Worm (Caenorhabditis elegans) whole organism, late embryonic: ENCODE measurements around the gene T05C12.1.

Experiments
- C38D4.7 ChIP-seq: fragments of 200-800 bp; sonication (Bioruptor generic); optimal IDR thresholded peaks from 2 replicates; lab custom pipeline; 2018; ENCODE audit warnings: mild to moderate bottlenecking, missing genetic modification characterization, moderate library complexity, missing compliant biosample characterization
- K02D7.2 ChIP-seq: sonication (generic microtip); optimal IDR thresholded peaks from 2 replicates; lab custom pipeline; 2017; ENCODE audit warnings: mild to moderate bottlenecking, missing genetic modification characterization, missing compliant biosample characterization
- K09A11.1 ChIP-seq: sonication (generic microtip); optimal IDR thresholded peaks from 2 replicates; lab custom pipeline; 2017; ENCODE audit warnings: antibody characterized with exemption, mild to moderate bottlenecking, missing genetic modification characterization, missing compliant biosample characterization; ENCODE audit not compliant: insufficient read depth
- T23F11.4 ChIP-seq: fragments of 200-800 bp; sonication (Bioruptor generic); optimal IDR thresholded peaks from 2 replicates; lab custom pipeline; 2018; ENCODE audit warnings: mild to moderate bottlenecking, missing genetic modification characterization, missing compliant biosample characterization
- ceh-18 ChIP-seq: sonication (generic microtip); optimal IDR thresholded peaks from 2 replicates; lab custom pipeline; 2016; ENCODE audit warnings: missing genetic modification characterization, missing compliant biosample characterization
- ceh-22 ChIP-seq: sonication (generic microtip); optimal IDR thresholded peaks from 2 replicates; lab custom pipeline; 2017; ENCODE audit warnings: missing biosample characterization, missing genetic modification characterization
- ceh-30 ChIP-seq: fragments of 150-350 bp; optimal IDR thresholded peaks from 2 replicates; lab custom pipeline; 2014; ENCODE audit warnings: missing biosample characterization, missing genetic modification characterization
- ceh-34 ChIP-seq: sonication (generic microtip); optimal IDR thresholded peaks from 2 replicates; lab custom pipeline; 2016; ENCODE audit warnings: mild to moderate bottlenecking, missing genetic modification characterization, missing compliant biosample characterization
- ceh-45 ChIP-seq: fragments of 200-800 bp; sonication (Bioruptor generic); IDR thresholded peaks from 2 replicates; pipeline ENCODE4 v1.3.6; 2022; ENCODE audit warnings: missing genetic modification reagents, missing genetic modification characterization, missing compliant biosample characterization
- ceh-48 ChIP-seq: sonication (generic microtip); optimal IDR thresholded peaks from 2 replicates; lab custom pipeline; 2016; ENCODE audit warnings: missing genetic modification characterization, inconsistent platforms, missing compliant biosample characterization
- che-1 ChIP-seq: sonication (generic microtip); optimal IDR thresholded peaks from 2 replicates; lab custom pipeline; 2016; ENCODE audit warnings: mild to moderate bottlenecking, missing genetic modification characterization, missing compliant biosample characterization
- dmd-4 ChIP-seq: sonication (generic microtip); optimal IDR thresholded peaks from 2 replicates; lab custom pipeline; 2016; ENCODE audit warnings: borderline replicate concordance, missing genetic modification characterization, missing compliant biosample characterization
- elt-2 ChIP-seq: sonication (generic microtip); optimal IDR thresholded peaks from 2 replicates; lab custom pipeline; 2016; ENCODE audit warnings: missing genetic modification reagents, missing genetic modification characterization, missing compliant biosample characterization
- elt-4 ChIP-seq: sonication (generic microtip); optimal IDR thresholded peaks from 2 replicates; lab custom pipeline; 2016; ENCODE audit warnings: missing genetic modification characterization, missing compliant biosample characterization
- ets-4 ChIP-seq: sonication (generic microtip); optimal IDR thresholded peaks from 2 replicates; lab custom pipeline; 2016; ENCODE audit warnings: missing genetic modification characterization, missing compliant biosample characterization
- fkh-10 ChIP-seq: fragments of 150-350 bp; optimal IDR thresholded peaks from 2 replicates; lab custom pipeline; 2014; ENCODE audit warnings: missing biosample characterization, missing genetic modification reagents, missing genetic modification characterization
- fkh-6 ChIP-seq: sonication (generic microtip); optimal IDR thresholded peaks from 2 replicates; lab custom pipeline; 2016; ENCODE audit warnings: missing genetic modification characterization, missing compliant biosample characterization
- hlh-13 ChIP-seq: fragments of 200-800 bp; sonication (Bioruptor generic); optimal IDR thresholded peaks from 2 replicates; lab custom pipeline; 2018; ENCODE audit warnings: mild to moderate bottlenecking, missing genetic modification characterization, missing compliant biosample characterization
- hlh-15 ChIP-seq: sonication (generic microtip); optimal IDR thresholded peaks from 2 replicates; lab custom pipeline; 2016; ENCODE audit warnings: missing genetic modification characterization, missing compliant biosample characterization
- hlh-30 ChIP-seq: sonication (generic microtip); optimal IDR thresholded peaks from 2 replicates; lab custom pipeline; 2017; ENCODE audit warnings: antibody characterized with exemption, missing genetic modification characterization, missing compliant biosample characterization; ENCODE audit not compliant: insufficient read depth
- hlh-6 ChIP-seq: sonication (generic microtip); optimal IDR thresholded peaks from 2 replicates; lab custom pipeline; 2016; ENCODE audit warnings: missing genotype, missing genetic modification characterization, missing compliant biosample characterization
- hlh-8 ChIP-seq: sonication (generic microtip); optimal IDR thresholded peaks from 2 replicates; lab custom pipeline; 2016; ENCODE audit warnings: missing genotype, missing genetic modification characterization, missing compliant biosample characterization
- lim-6 ChIP-seq: sonication (generic microtip); optimal IDR thresholded peaks from 2 replicates; lab custom pipeline; 2016; ENCODE audit warnings: missing genetic modification characterization, missing compliant biosample characterization
- madf-2 ChIP-seq: sonication (generic microtip); optimal IDR thresholded peaks from 2 replicates; lab custom pipeline; 2017; ENCODE audit warnings: missing genetic modification characterization, missing compliant biosample characterization
- mec-3 ChIP-seq: sonication (generic microtip); optimal IDR thresholded peaks from 2 replicates; lab custom pipeline; 2016; ENCODE audit warnings: borderline replicate concordance, missing genetic modification characterization, missing compliant biosample characterization
- nhr-232 ChIP-seq: sonication (generic microtip); optimal IDR thresholded peaks from 2 replicates; lab custom pipeline; 2016; ENCODE audit warnings: missing genetic modification characterization, missing compliant biosample characterization
- npax-4 ChIP-seq: sonication (generic microtip); optimal IDR thresholded peaks from 2 replicates; lab custom pipeline; 2016; ENCODE audit warnings: missing genetic modification characterization, missing compliant biosample characterization
- odd-2 ChIP-seq: sonication (generic microtip); optimal IDR thresholded peaks from 2 replicates; lab custom pipeline; 2017; ENCODE audit warnings: antibody characterized with exemption, mild to moderate bottlenecking, missing genetic modification characterization, missing compliant biosample characterization
- pag-3 ChIP-seq: sonication (generic microtip); optimal IDR thresholded peaks from 2 replicates; lab custom pipeline; 2016; ENCODE audit warnings: missing compliant biosample characterization, missing genetic modification characterization, borderline replicate concordance
- pat-9 ChIP-seq: fragments of 200-800 bp; sonication (Bioruptor generic); optimal IDR thresholded peaks from 2 replicates; lab custom pipeline; 2018; ENCODE audit warnings: mild to moderate bottlenecking, missing genetic modification characterization, moderate library complexity, missing compliant biosample characterization
- pax-1 ChIP-seq: fragments of 150-350 bp; optimal IDR thresholded peaks from 2 replicates; lab custom pipeline; 2014; ENCODE audit warnings: missing biosample characterization, missing genetic modification characterization
- pha-2 ChIP-seq: sonication (generic microtip); optimal IDR thresholded peaks from 2 replicates; lab custom pipeline; 2017; ENCODE audit warnings: mild to moderate bottlenecking, missing genetic modification characterization, missing compliant biosample characterization
- pha-4 ChIP-seq: fragments of 150-350 bp; optimal IDR thresholded peaks from 2 replicates; lab custom pipeline; 2018; ENCODE audit warnings: missing biosample characterization, missing genetic modification reagents, missing genetic modification characterization
- pqm-1 ChIP-seq: sonication (generic microtip); optimal IDR thresholded peaks from 2 replicates; lab custom pipeline; 2016; ENCODE audit warnings: missing genetic modification characterization, missing compliant biosample characterization
- unc-3 ChIP-seq, 2 experiments: fragments of 200-800 bp in 1 of 2; sonication (Bioruptor generic) in 1 of 2; sonication (generic microtip) in 1 of 2; conservative IDR thresholded peaks in 1 of 2; optimal IDR thresholded peaks in 1 of 2; 2 replicates each; pipeline versions ENCODE4 v1.3.6 to Lab custom; 2016 to 2022; ENCODE audit warnings: missing compliant biosample characterization in 2 of 2, missing genetic modification characterization in 2 of 2, missing genetic modification reagents in 1 of 2
- unc-42 ChIP-seq: sonication (generic microtip); optimal IDR thresholded peaks from 2 replicates; lab custom pipeline; 2016; ENCODE audit warnings: missing genotype, missing genetic modification characterization, missing compliant biosample characterization
- unc-55 ChIP-seq: sonication (generic microtip); optimal IDR thresholded peaks from 2 replicates; lab custom pipeline; 2017; ENCODE audit warnings: missing biosample characterization, missing genetic modification reagents, missing genetic modification characterization
- unc-86 ChIP-seq: sonication (generic microtip); optimal IDR thresholded peaks from 2 replicates; lab custom pipeline; 2016; ENCODE audit warnings: missing genetic modification characterization, missing compliant biosample characterization
- ztf-16 ChIP-seq: sonication (generic microtip); optimal IDR thresholded peaks from 2 replicates; lab custom pipeline; 2017; ENCODE audit warnings: missing genetic modification characterization, missing compliant biosample characterization

T05C12.1 gene

DNA sequence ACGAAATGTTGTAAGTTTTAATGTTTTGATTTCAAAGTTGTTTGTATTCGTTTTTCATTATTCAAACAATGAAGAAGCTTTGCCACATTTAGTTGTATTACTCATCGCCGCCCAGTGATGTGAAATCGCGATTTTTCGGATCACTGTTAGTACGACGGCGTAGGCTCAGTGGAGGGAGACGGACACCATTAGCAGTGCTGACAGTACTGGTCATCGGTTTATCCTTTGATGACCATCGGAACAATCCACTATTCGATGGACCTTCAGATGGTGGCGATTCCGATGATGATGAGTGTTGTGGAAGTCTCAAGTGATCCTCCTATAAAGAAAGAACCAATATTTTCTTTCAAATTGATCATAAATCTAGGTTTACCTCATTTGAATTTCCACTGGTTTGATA lies 14.0 kb downstream of the T05C12.1 start:
- TF ChIP-seq pqm-1 = no peak
- no peak for TF ChIP-seq hlh-6 (tag; lab: Kevin White, UChicago)
- TF ChIP-seq mec-3 (tag; lab: Kevin White, UChicago) = no peak
- no peak for TF ChIP-seq unc-86
- TF ChIP-seq fkh-6 (tag; lab: Kevin White, UChicago) = no peak
- TF ChIP-seq unc-42 (tag; lab: Kevin White, UChicago) = no peak
- TF ChIP-seq che-1 = no peak
- no peak for TF ChIP-seq madf-2
- no peak for TF ChIP-seq hlh-30 (tag; lab: Kevin White, UChicago)
- TF ChIP-seq unc-3 (GFP tag; conservative IDR thresholded peaks at IDR 0.05; lab: Robert Waterston, UW) = no peak
- TF ChIP-seq unc-3 (tag; optimal IDR thresholded peaks at IDR 0.05; lab: Kevin White, UChicago) = no peak
- TF ChIP-seq ets-4 = no peak
- TF ChIP-seq pha-4 = no peak
- TF ChIP-seq npax-4 (tag; lab: Kevin White, UChicago) = no peak

- no peak for TF ChIP-seq pat-9 (tag; lab: Kevin White, UChicago)
- TF ChIP-seq unc-55 = no peak
- TF ChIP-seq ceh-30 = no peak
- TF ChIP-seq elt-4 = no peak
- no peak for TF ChIP-seq hlh-8
- TF ChIP-seq unc-3 (GFP tag; conservative IDR thresholded peaks at IDR 0.05; lab: Robert Waterston, UW) = no peak
- TF ChIP-seq unc-3 (tag; optimal IDR thresholded peaks at IDR 0.05; lab: Kevin White, UChicago) = no peak
- TF ChIP-seq lim-6 (tag; lab: Kevin White, UChicago) = no peak
- no peak for TF ChIP-seq pha-2 (tag; lab: Kevin White, UChicago)
- no peak for TF ChIP-seq pag-3 (tag; lab: Kevin White, UChicago)
Measured at ce11 chrII:8190455-8190854, 17.0 kb downstream of the T05C12.1 start, which contains the start of gene T05C12.8. T05C12.8 (minus strand) TSS chrII:8190555.

DNA sequence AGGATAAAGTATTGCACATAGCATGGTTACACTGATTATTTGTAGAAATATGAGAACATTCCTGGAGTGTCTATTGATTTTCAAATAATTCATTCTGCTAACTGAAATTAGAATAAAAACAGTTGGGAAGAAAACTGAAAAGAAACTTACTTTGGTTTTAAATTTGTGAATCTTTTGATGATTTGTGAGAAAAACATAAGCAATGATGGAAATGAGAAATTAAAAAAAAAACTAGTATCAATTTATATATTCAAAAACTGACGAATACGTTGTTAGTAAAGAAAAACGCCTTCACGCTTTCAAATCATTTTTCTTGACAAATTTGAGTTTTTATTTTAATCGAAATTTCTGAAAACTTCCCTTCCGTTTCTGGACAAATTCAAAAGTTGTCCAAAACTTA lies 19.6 kb downstream of the T05C12.1 start, which contains the start of gene T05C12.9:
Gene T05C12.9, minus strand, starts transcription at position 101 of the 400 bp plus-strand sequence.
- TF ChIP-seq fkh-6 (tag; lab: Kevin White, UChicago) (no peak), npax-4 (tag; lab: Kevin White, UChicago) (no peak), ceh-18 (tag; lab: Kevin White, UChicago) (no peak)

- TF ChIP-seq ceh-48 (tag; lab: Kevin White, UChicago) (no peak), K09A11.1 (no peak)
Measured at ce11 chrII:8193922-8194321, 20.4 kb downstream of the T05C12.1 start.

DNA sequence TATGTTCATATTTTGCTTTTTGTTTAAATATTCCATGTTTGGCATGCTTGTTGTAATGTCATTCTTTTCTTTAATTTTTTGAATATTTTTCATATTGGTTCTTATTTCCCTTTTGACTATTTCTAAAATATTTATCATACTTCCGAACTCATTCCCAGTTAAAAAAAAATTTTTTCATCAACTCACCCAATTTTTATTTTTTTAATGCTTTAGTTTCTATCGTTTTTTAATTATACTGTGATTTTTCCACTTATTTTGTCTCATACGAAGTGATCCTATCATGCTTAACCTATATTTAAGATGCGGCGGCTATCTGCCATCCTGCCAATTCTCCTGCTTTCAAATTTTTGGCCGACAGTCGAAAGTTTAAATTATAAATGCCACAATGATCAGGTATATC lies 25.0 kb downstream of the T05C12.1 start, which contains the start of gene qua-1:
Gene qua-1, plus strand, starts transcription at position 301 of the 400 bp plus-strand sequence.
- TF ChIP-seq fkh-10 (no peak), che-1 (no peak), ztf-16 (tag; lab: Kevin White, UChicago) (no peak), T23F11.4 (no peak), hlh-8 (no peak), ceh-34 (tag; lab: Kevin White, UChicago) (no peak), dmd-4 (tag; lab: Kevin White, UChicago) (no peak), hlh-15 (no peak), nhr-232 (no peak)

DNA sequence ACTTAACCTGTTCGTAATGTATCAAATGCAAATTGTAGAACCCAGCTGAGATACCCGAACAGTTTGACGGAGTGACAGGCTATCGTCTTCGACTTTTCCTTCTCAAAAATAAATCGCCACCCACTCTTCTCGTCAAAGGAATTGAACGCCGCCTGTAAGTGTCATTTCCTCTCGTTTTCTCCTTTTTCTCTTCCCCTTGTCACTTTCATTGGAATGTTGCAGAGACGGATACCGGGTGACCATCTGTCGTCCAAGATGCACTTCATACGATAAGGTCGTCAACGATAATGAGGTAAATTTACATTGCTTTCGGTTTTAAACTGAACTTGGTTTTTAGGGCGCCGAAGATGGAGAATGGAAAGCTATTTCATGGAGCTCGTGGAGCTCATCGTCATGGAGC lies 26.3 kb downstream of the T05C12.1 start:
- no peak for TF ChIP-seq pqm-1
- TF ChIP-seq unc-55 = peak; percentile 9

ce11 chrII:8204039-8204438 lies 30.6 kb downstream of the T05C12.1 start, which contains the start of gene col-76:
col-76 (plus strand) TSS chrII:8204339.
- TF ChIP-seq pqm-1 (no peak), ceh-45 (GFP tag; lab: Robert Waterston, UW) (no peak), C38D4.7 (no peak), odd-2 (tag; lab: Kevin White, UChicago) (no peak), hlh-13 (GFP tag; lab: Kevin White, UChicago) (no peak), ztf-16 (tag; lab: Kevin White, UChicago) (no peak), dmd-4 (tag; lab: Kevin White, UChicago) (no peak), pax-1 (no peak), ceh-30 (no peak), hlh-8 (no peak), unc-42 (tag; lab: Kevin White, UChicago) (no peak), fkh-10 (no peak), nhr-232 (no peak), lim-6 (tag; lab: Kevin White, UChicago) (no peak), ceh-22 (tag; lab: Kevin White, UChicago) (no peak), elt-2 (tag; lab: Kevin White, UChicago) (no peak), mec-3 (tag; lab: Kevin White, UChicago) (no peak), K02D7.2 (no peak)
